Worm (Caenorhabditis elegans) whole organism, L1 larva: ENCODE results near the gene maph-9.

ENCODE experiments used
- skn-1 ChIP-seq: fragments of 150-350 bp; optimal IDR thresholded peaks from 2 replicates; lab custom pipeline; 2014; ENCODE audit warnings: missing biosample characterization, missing genetic modification characterization
- snpc-4 ChIP-seq: fragments of 150-350 bp; optimal IDR thresholded peaks from 2 replicates; lab custom pipeline; 2014; ENCODE audit warnings: missing biosample characterization, missing genetic modification characterization
- ztf-4 ChIP-seq: fragments of 150-350 bp; optimal IDR thresholded peaks from 2 replicates; lab custom pipeline; 2014; ENCODE audit warnings: missing biosample characterization, missing genetic modification characterization

- TF ChIP-seq skn-1 (tag; lab: Kevin White, UChicago) (no peak), snpc-4 (no peak), ztf-4 (tag; lab: Kevin White, UChicago) (no peak)
These were observed 17.1 kb downstream of the maph-9 start, which contains the start of gene str-1 for ce11 chrIV:7173489-7173888.
